Worm (Caenorhabditis elegans): Measurements from ENCODE around the gene srd-49.

DNA sequence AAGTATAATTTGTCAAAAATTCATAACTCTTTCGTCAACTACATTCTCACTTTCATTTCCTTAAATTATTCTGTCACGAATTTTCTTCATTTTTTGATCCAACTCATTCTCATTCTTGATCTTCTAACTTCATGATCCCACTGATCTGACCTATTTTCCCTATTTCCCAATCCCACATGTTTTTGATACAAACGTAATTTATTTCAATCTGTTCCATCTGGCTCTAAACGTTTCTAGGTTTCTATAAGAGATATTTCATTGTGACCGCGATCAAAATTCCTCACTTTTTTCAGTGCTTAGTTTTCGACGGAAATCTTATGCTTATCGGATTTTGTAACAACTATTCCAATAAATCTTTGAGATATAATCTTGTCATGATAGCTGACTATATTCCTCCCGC is 28.8 kb upstream of the srd-49 start:
- TF ChIP-seq pha-4 (tag; optimal IDR thresholded peaks at IDR 0.05) (no peak), unc-62 (GFP tag; optimal IDR thresholded peaks at IDR 0.05) (no peak), mab-5 (tag; optimal IDR thresholded peaks at IDR 0.05) (no peak), cnd-1 (tag; optimal IDR thresholded peaks at IDR 0.05) (no peak), ces-1 (GFP tag; optimal IDR thresholded peaks at IDR 0.05) (no peak), lsy-2 (tag; optimal IDR thresholded peaks at IDR 0.05) (no peak), elt-3 (tag; optimal IDR thresholded peaks at IDR 0.05) (no peak)
